Fruit fly (Drosophila melanogaster) whole organism, embryonic: ENCODE measurements around the gene CG14341.

Experiments
- Doc2 ChIP-seq: fragments of 200-800 bp; sonication (Bioruptor generic); IDR thresholded peaks from 2 replicates; pipeline ENCODE4 v1.3.6; 2022; ENCODE audit warnings: missing biosample characterization, missing genetic modification characterization
- kni ChIP-seq: fragments of 200-800 bp; sonication (Bioruptor generic); optimal IDR thresholded peaks from 3 replicates; lab custom pipeline; 2017; ENCODE audit warnings: mild to moderate bottlenecking, missing biosample characterization, missing genetic modification reagents, missing genetic modification characterization
- tio ChIP-seq: fragments of 200-800 bp; sonication (Bioruptor generic); optimal IDR thresholded peaks from 2 replicates; lab custom pipeline; 2017; ENCODE audit warnings: missing biosample characterization, missing genetic modification characterization, inconsistent platforms

dm6 chr2L:1172704-1173107 is 6.4 kb downstream of the CG14341 start, which contains the start of the genes Charon and CG4887:
- no peak for TF ChIP-seq tio (GFP tag; lab: Kevin White, UChicago)
- 0 out of 2 replicates have a peak, but pooled peaks have one; percentile 41 for TF ChIP-seq Doc2
- TF ChIP-seq kni (GFP tag; lab: Kevin White, UChicago): no peak
